Worm (Caenorhabditis elegans): ENCODE results near the gene nlp-14.

nlp-14 gene

ce11 chrX:8919323-8919722 is at the start of gene nlp-14:
Gene nlp-14 (minus strand): TSS chrX:8919423.
- no peak for TF ChIP-seq nhr-28 (tag; optimal IDR thresholded peaks at IDR 0.05)
- TF ChIP-seq sptf-1 (tag; optimal IDR thresholded peaks at IDR 0.05), result no peak
- no peak for TF ChIP-seq mab-5 (tag; optimal IDR thresholded peaks at IDR 0.05)
- no peak for TF ChIP-seq unc-39 (tag; optimal IDR thresholded peaks at IDR 0.05)
- TF ChIP-seq mep-1 (tag; optimal IDR thresholded peaks at IDR 0.05), result no peak
- no peak for TF ChIP-seq nhr-12 (tag; optimal IDR thresholded peaks at IDR 0.05)
- TF ChIP-seq ceh-43 (GFP tag; optimal IDR thresholded peaks at IDR 0.05), result no peak

ce11 chrX:8963469-8963868 is 44.2 kb upstream of the nlp-14 start:
- no peak for TF ChIP-seq lin-32 (GFP tag; optimal IDR thresholded peaks at IDR 0.05)
- no peak for TF ChIP-seq nhr-237 (tag; optimal IDR thresholded peaks at IDR 0.05)
- no peak for TF ChIP-seq M03D4.4 (tag; optimal IDR thresholded peaks at IDR 0.05)
- TF ChIP-seq drap-1 (GFP tag; optimal IDR thresholded peaks at IDR 0.05), result no peak
- no peak for TF ChIP-seq lin-13 (tag; optimal IDR thresholded peaks at IDR 0.05)
- TF ChIP-seq lsy-2 (tag; optimal IDR thresholded peaks at IDR 0.05), result no peak
- no peak for TF ChIP-seq tbx-8 (GFP tag; optimal IDR thresholded peaks at IDR 0.05)
- TF ChIP-seq ceh-39 (tag; optimal IDR thresholded peaks at IDR 0.05), result no peak
- no peak for TF ChIP-seq ztf-11 (tag; optimal IDR thresholded peaks at IDR 0.05)
- TF ChIP-seq unc-120 (tag; optimal IDR thresholded peaks at IDR 0.05; ENCODE audit: poor library complexity, severe bottlenecking), result no peak
- no peak for TF ChIP-seq sptf-1 (tag; optimal IDR thresholded peaks at IDR 0.05)
- no peak for TF ChIP-seq ham-2 (GFP tag; optimal IDR thresholded peaks at IDR 0.05)
- no peak for TF ChIP-seq elt-3 (tag; optimal IDR thresholded peaks at IDR 0.05)
- TF ChIP-seq cnd-1 (tag; optimal IDR thresholded peaks at IDR 0.05), result no peak
- TF ChIP-seq sem-2 (GFP tag; optimal IDR thresholded peaks at IDR 0.05), result no peak
- TF ChIP-seq nhr-28 (tag; optimal IDR thresholded peaks at IDR 0.05), result no peak
- no peak for TF ChIP-seq unc-62 (GFP tag; optimal IDR thresholded peaks at IDR 0.05)
- no peak for TF ChIP-seq ceh-83 (GFP tag; optimal IDR thresholded peaks at IDR 0.05)
- TF ChIP-seq ces-1 (GFP tag; optimal IDR thresholded peaks at IDR 0.05), result no peak

ce11 chrX:8961120-8961834 is 42.1 kb upstream of the nlp-14 start, which contains the start of gene aexr-3:
Gene aexr-3 (minus strand): TSS chrX:8961170.
- no peak for TF ChIP-seq lin-13 (tag; optimal IDR thresholded peaks at IDR 0.05)
- TF ChIP-seq ces-1 (GFP tag; optimal IDR thresholded peaks at IDR 0.05), result no peak
- no peak for TF ChIP-seq flh-1 (GFP tag; optimal IDR thresholded peaks at IDR 0.05)
- no peak for TF ChIP-seq unc-39 (tag; optimal IDR thresholded peaks at IDR 0.05)
- TF ChIP-seq sptf-1 (tag; optimal IDR thresholded peaks at IDR 0.05), result no peak
- no peak for TF ChIP-seq ceh-83 (GFP tag; optimal IDR thresholded peaks at IDR 0.05)
- TF ChIP-seq mls-2 (tag; optimal IDR thresholded peaks at IDR 0.05), result no peak

ce11 chrX:8957974-8958373 is 38.8 kb upstream of the nlp-14 start:
- no peak for TF ChIP-seq cnd-1 (tag; optimal IDR thresholded peaks at IDR 0.05)
- no peak for TF ChIP-seq mls-2 (tag; optimal IDR thresholded peaks at IDR 0.05)
- no peak for TF ChIP-seq blmp-1 (tag; optimal IDR thresholded peaks at IDR 0.05)
- no peak for TF ChIP-seq unc-39 (tag; optimal IDR thresholded peaks at IDR 0.05)
- no peak for TF ChIP-seq drap-1 (GFP tag; optimal IDR thresholded peaks at IDR 0.05)
- TF ChIP-seq ceh-43 (GFP tag; optimal IDR thresholded peaks at IDR 0.05), result no peak
- TF ChIP-seq unc-62 (GFP tag; optimal IDR thresholded peaks at IDR 0.05), result no peak
- TF ChIP-seq sem-2 (GFP tag; optimal IDR thresholded peaks at IDR 0.05), result no peak
- TF ChIP-seq ceh-39 (tag; optimal IDR thresholded peaks at IDR 0.05), result no peak
- no peak for TF ChIP-seq elt-1 (tag; optimal IDR thresholded peaks at IDR 0.05; ENCODE audit: borderline replicate concordance, insufficient read depth)
- no peak for TF ChIP-seq nhr-28 (tag; optimal IDR thresholded peaks at IDR 0.05)
- no peak for TF ChIP-seq elt-3 (tag; optimal IDR thresholded peaks at IDR 0.05)
- no peak for TF ChIP-seq bed-3 (GFP tag; optimal IDR thresholded peaks at IDR 0.05)
- TF ChIP-seq nhr-76 (tag; optimal IDR thresholded peaks at IDR 0.05), result no peak
- no peak for TF ChIP-seq lin-13 (tag; optimal IDR thresholded peaks at IDR 0.05)
- TF ChIP-seq lsy-2 (tag; optimal IDR thresholded peaks at IDR 0.05), result no peak

- TF ChIP-seq drap-1 (GFP tag; optimal IDR thresholded peaks at IDR 0.05) (no peak), nhr-76 (tag; optimal IDR thresholded peaks at IDR 0.05) (no peak), M03D4.4 (tag; optimal IDR thresholded peaks at IDR 0.05) (no peak), ztf-11 (tag; optimal IDR thresholded peaks at IDR 0.05) (no peak), lin-13 (tag; optimal IDR thresholded peaks at IDR 0.05) (no peak), lsy-2 (tag; optimal IDR thresholded peaks at IDR 0.05) (no peak), mls-2 (tag; optimal IDR thresholded peaks at IDR 0.05) (no peak), nhr-237 (tag; optimal IDR thresholded peaks at IDR 0.05) (no peak)
These were observed 36.6 kb upstream of the nlp-14 start for ce11 chrX:8955808-8956207.

All from whole organism, mixed stage, embryonic.